Worm (Caenorhabditis elegans) whole organism, L2 larva: Measurements from ENCODE around the gene aco-2.

Experiments used
- R02D3.7 ChIP-seq: fragments of 150-350 bp; optimal IDR thresholded peaks from 2 replicates; lab custom pipeline; 2014; ENCODE audit warnings: missing biosample characterization, missing genetic modification characterization
- ceh-82 ChIP-seq: fragments of 150-350 bp; optimal IDR thresholded peaks from 2 replicates; lab custom pipeline; 2014; ENCODE audit warnings: missing biosample characterization, missing genetic modification characterization
- elt-1 ChIP-seq: fragments of 150-350 bp; optimal IDR thresholded peaks from 2 replicates; lab custom pipeline; 2014; ENCODE audit warnings: missing biosample characterization, missing genetic modification characterization
- nhr-77 ChIP-seq: fragments of 150-350 bp; optimal IDR thresholded peaks from 2 replicates; lab custom pipeline; 2014; ENCODE audit warnings: missing biosample characterization, missing genetic modification characterization
- skn-1 ChIP-seq: sonication (generic microtip); optimal IDR thresholded peaks from 2 replicates; lab custom pipeline; 2017; ENCODE audit warnings: missing biosample characterization, missing genetic modification characterization
- snpc-4 ChIP-seq: fragments of 150-350 bp; optimal IDR thresholded peaks from 2 replicates; lab custom pipeline; 2014; ENCODE audit warnings: missing biosample characterization, missing genetic modification characterization

DNA sequence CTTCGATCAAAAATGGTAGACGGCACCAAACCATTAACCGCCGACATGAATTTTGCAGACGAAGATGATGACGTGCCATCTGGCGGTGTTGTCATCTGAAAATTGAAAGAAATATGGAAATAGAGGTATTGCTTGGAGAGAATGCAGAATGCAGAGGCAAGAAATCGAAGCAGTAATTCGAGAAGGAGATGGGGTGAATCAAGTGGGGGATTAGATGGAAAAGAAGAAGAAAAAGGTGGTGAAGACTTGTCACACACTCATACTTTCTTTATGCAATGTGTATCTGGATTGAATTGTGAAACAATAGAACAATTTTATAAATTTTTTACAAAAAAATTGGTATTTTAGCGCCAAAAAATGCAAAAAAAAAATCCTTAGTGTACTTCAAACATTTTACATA lies 48.7 kb upstream of the aco-2 start, which contains the start of gene tag-250:
- no peak for TF ChIP-seq elt-1 (tag; lab: Kevin White, UChicago)
- TF ChIP-seq R02D3.7 (tag; lab: Kevin White, UChicago): no peak
- no peak for TF ChIP-seq snpc-4
- no peak for TF ChIP-seq ceh-82 (tag; lab: Kevin White, UChicago)
- no peak for TF ChIP-seq nhr-77 (tag; lab: Kevin White, UChicago)
- TF ChIP-seq skn-1 (tag; lab: Kevin White, UChicago): no peak
